Worm (Caenorhabditis elegans) whole organism, L4/young adult: ENCODE results near the gene C10B5.1.

Experiments used
- W03F9.2 ChIP-seq: fragments of 150-350 bp; optimal IDR thresholded peaks from 2 replicates; lab custom pipeline; 2014; ENCODE audit warnings: missing biosample characterization, missing genetic modification characterization
- him-1 ChIP-seq: sonication (generic microtip); optimal IDR thresholded peaks from 2 replicates; lab custom pipeline; 2016; ENCODE audit warnings: missing genotype, missing genetic modification reagents, missing genetic modification characterization, missing compliant biosample characterization

ce11 chrV:8586920-8587319, 5.9 kb downstream of the C10B5.1 start:
- no peak for TF ChIP-seq him-1
- TF ChIP-seq W03F9.2 (tag; lab: Kevin White, UChicago), result no peak
